Worm (Caenorhabditis elegans) whole organism, late embryonic: Measurements from ENCODE around the gene T20G5.13.
A peak's percentile ranks its signal among the peaks of the same experiment; 100 is the strongest.

ENCODE experiments used
- F13H6.1 ChIP-seq: sonication (generic microtip); optimal IDR thresholded peaks from 2 replicates; lab custom pipeline; 2016; ENCODE audit warnings: missing genetic modification characterization, missing compliant biosample characterization
- K02D7.2 ChIP-seq: sonication (generic microtip); optimal IDR thresholded peaks from 2 replicates; lab custom pipeline; 2017; ENCODE audit warnings: mild to moderate bottlenecking, missing genetic modification characterization, missing compliant biosample characterization
- K09A11.1 ChIP-seq: sonication (generic microtip); optimal IDR thresholded peaks from 2 replicates; lab custom pipeline; 2017; ENCODE audit warnings: antibody characterized with exemption, mild to moderate bottlenecking, missing genetic modification characterization, missing compliant biosample characterization; ENCODE audit not compliant: insufficient read depth
- T23F11.4 ChIP-seq: fragments of 200-800 bp; sonication (Bioruptor generic); optimal IDR thresholded peaks from 2 replicates; lab custom pipeline; 2018; ENCODE audit warnings: mild to moderate bottlenecking, missing genetic modification characterization, missing compliant biosample characterization
- ama-1 ChIP-seq: fragments of 150-350 bp; optimal IDR thresholded peaks from 2 replicates; lab custom pipeline; 2014
- ceh-2 ChIP-seq: sonication (generic microtip); optimal IDR thresholded peaks from 2 replicates; lab custom pipeline; 2016; ENCODE audit warnings: missing genotype, missing genetic modification characterization, missing compliant biosample characterization
- ceh-22 ChIP-seq: sonication (generic microtip); optimal IDR thresholded peaks from 2 replicates; lab custom pipeline; 2017; ENCODE audit warnings: missing biosample characterization, missing genetic modification characterization
- ceh-24 ChIP-seq: sonication (generic microtip); optimal IDR thresholded peaks from 2 replicates; lab custom pipeline; 2016; ENCODE audit warnings: mild to moderate bottlenecking, missing genetic modification characterization, missing compliant biosample characterization
- ceh-31 ChIP-seq: sonication (generic microtip); optimal IDR thresholded peaks from 2 replicates; lab custom pipeline; 2016; ENCODE audit warnings: missing genetic modification characterization, missing compliant biosample characterization
- ceh-45 ChIP-seq: fragments of 200-800 bp; sonication (Bioruptor generic); IDR thresholded peaks from 2 replicates; pipeline ENCODE4 v1.3.6; 2022; ENCODE audit warnings: missing genetic modification reagents, missing genetic modification characterization, missing compliant biosample characterization
- ceh-48 ChIP-seq: sonication (generic microtip); optimal IDR thresholded peaks from 2 replicates; lab custom pipeline; 2016; ENCODE audit warnings: missing genetic modification characterization, inconsistent platforms, missing compliant biosample characterization
- ceh-9 ChIP-seq: sonication (generic microtip); optimal IDR thresholded peaks from 2 replicates; lab custom pipeline; 2016; ENCODE audit warnings: mild to moderate bottlenecking, missing genetic modification characterization, inconsistent platforms, missing compliant biosample characterization
- dmd-4 ChIP-seq: sonication (generic microtip); optimal IDR thresholded peaks from 2 replicates; lab custom pipeline; 2016; ENCODE audit warnings: borderline replicate concordance, missing genetic modification characterization, missing compliant biosample characterization
- dve-1 ChIP-seq: sonication (generic microtip); optimal IDR thresholded peaks from 2 replicates; lab custom pipeline; 2017; ENCODE audit warnings: antibody characterized with exemption, mild to moderate bottlenecking, missing genetic modification characterization, missing compliant biosample characterization
- elt-2 ChIP-seq: sonication (generic microtip); optimal IDR thresholded peaks from 2 replicates; lab custom pipeline; 2016; ENCODE audit warnings: missing genetic modification reagents, missing genetic modification characterization, missing compliant biosample characterization
- elt-4 ChIP-seq: sonication (generic microtip); optimal IDR thresholded peaks from 2 replicates; lab custom pipeline; 2016; ENCODE audit warnings: missing genetic modification characterization, missing compliant biosample characterization
- ets-4 ChIP-seq: sonication (generic microtip); optimal IDR thresholded peaks from 2 replicates; lab custom pipeline; 2016; ENCODE audit warnings: missing genetic modification characterization, missing compliant biosample characterization
- eyg-1 ChIP-seq: sonication (generic microtip); optimal IDR thresholded peaks from 2 replicates; lab custom pipeline; 2016; ENCODE audit warnings: missing genotype, missing genetic modification characterization, missing compliant biosample characterization
- lin-11 ChIP-seq: fragments of 200-800 bp; sonication (Bioruptor generic); optimal IDR thresholded peaks from 2 replicates; lab custom pipeline; 2018; ENCODE audit warnings: mild to moderate bottlenecking, missing genetic modification characterization, missing compliant biosample characterization
- madf-2 ChIP-seq: sonication (generic microtip); optimal IDR thresholded peaks from 2 replicates; lab custom pipeline; 2017; ENCODE audit warnings: missing genetic modification characterization, missing compliant biosample characterization
- nfya-1 ChIP-seq: sonication (generic microtip); optimal IDR thresholded peaks from 2 replicates; lab custom pipeline; 2017; ENCODE audit warnings: missing genetic modification characterization, mild to moderate bottlenecking, missing compliant biosample characterization, antibody characterized with exemption, moderate library complexity
- nhr-11 ChIP-seq: fragments of 150-350 bp; optimal IDR thresholded peaks from 2 replicates; lab custom pipeline; 2014; ENCODE audit warnings: missing biosample characterization, missing genetic modification characterization
- npax-4 ChIP-seq: sonication (generic microtip); optimal IDR thresholded peaks from 2 replicates; lab custom pipeline; 2016; ENCODE audit warnings: missing genetic modification characterization, missing compliant biosample characterization
- pha-2 ChIP-seq: sonication (generic microtip); optimal IDR thresholded peaks from 2 replicates; lab custom pipeline; 2017; ENCODE audit warnings: mild to moderate bottlenecking, missing genetic modification characterization, missing compliant biosample characterization
- pha-4 ChIP-seq: fragments of 150-350 bp; optimal IDR thresholded peaks from 2 replicates; lab custom pipeline; 2018; ENCODE audit warnings: missing biosample characterization, missing genetic modification reagents, missing genetic modification characterization
- pqm-1 ChIP-seq: sonication (generic microtip); optimal IDR thresholded peaks from 2 replicates; lab custom pipeline; 2016; ENCODE audit warnings: missing genetic modification characterization, missing compliant biosample characterization
- ref-2 ChIP-seq: sonication (generic microtip); optimal IDR thresholded peaks from 2 replicates; lab custom pipeline; 2016; ENCODE audit warnings: missing genetic modification characterization, missing compliant biosample characterization
- rnt-1 ChIP-seq: sonication (generic microtip); optimal IDR thresholded peaks from 2 replicates; lab custom pipeline; 2016; ENCODE audit warnings: missing genetic modification characterization, missing compliant biosample characterization
- sdc-2 ChIP-seq: sonication (generic microtip); optimal IDR thresholded peaks from 2 replicates; lab custom pipeline; 2016; ENCODE audit warnings: missing genotype, missing genetic modification characterization, missing compliant biosample characterization
- syd-9 ChIP-seq: sonication (generic microtip); optimal IDR thresholded peaks from 2 replicates; lab custom pipeline; 2016; ENCODE audit warnings: mild to moderate bottlenecking, missing genetic modification characterization, moderate library complexity, missing compliant biosample characterization
- tbx-2 ChIP-seq: sonication (generic microtip); optimal IDR thresholded peaks from 2 replicates; lab custom pipeline; 2016; ENCODE audit warnings: missing genetic modification characterization, missing compliant biosample characterization
- unc-3 ChIP-seq, 2 experiments: fragments of 200-800 bp in 1 of 2; sonication (Bioruptor generic) in 1 of 2; sonication (generic microtip) in 1 of 2; conservative IDR thresholded peaks in 1 of 2; optimal IDR thresholded peaks in 1 of 2; 2 replicates each; pipeline versions ENCODE4 v1.3.6 to Lab custom; 2016 to 2022; ENCODE audit warnings: missing compliant biosample characterization in 2 of 2, missing genetic modification characterization in 2 of 2, missing genetic modification reagents in 1 of 2
- unc-42 ChIP-seq: sonication (generic microtip); optimal IDR thresholded peaks from 2 replicates; lab custom pipeline; 2016; ENCODE audit warnings: missing genotype, missing genetic modification characterization, missing compliant biosample characterization
- unc-86 ChIP-seq: sonication (generic microtip); optimal IDR thresholded peaks from 2 replicates; lab custom pipeline; 2016; ENCODE audit warnings: missing genetic modification characterization, missing compliant biosample characterization
- ztf-16 ChIP-seq: sonication (generic microtip); optimal IDR thresholded peaks from 2 replicates; lab custom pipeline; 2017; ENCODE audit warnings: missing genetic modification characterization, missing compliant biosample characterization

T20G5.13 gene

DNA sequence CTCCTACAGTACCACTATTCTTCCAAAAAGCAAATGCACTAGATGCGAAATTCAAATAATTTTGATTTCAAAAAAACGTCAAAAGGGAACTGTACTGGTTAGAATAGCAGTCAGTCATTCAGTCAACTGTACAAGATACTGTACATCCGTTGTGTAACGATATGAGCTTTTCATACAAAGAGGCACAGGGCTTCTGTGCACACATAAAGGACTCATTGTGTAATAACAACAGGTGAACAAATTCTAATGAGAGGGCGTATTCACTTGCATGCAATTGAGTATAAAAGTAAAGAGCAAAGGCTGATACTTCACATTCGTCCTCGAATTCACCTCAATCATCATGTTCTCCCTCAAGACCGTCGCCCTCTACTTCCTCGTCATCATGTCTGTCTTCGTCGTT, 3.7 kb downstream of the T20G5.13 start, which contains the start of gene dod-6:
Gene dod-6 (plus strand): TSS at position 301 of the 400 bp plus-strand sequence.
- TF ChIP-seq npax-4 (tag; lab: Kevin White, UChicago): no peak
- no peak for TF ChIP-seq madf-2 (tag; lab: Kevin White, UChicago)
- TF ChIP-seq lin-11: no peak

DNA sequence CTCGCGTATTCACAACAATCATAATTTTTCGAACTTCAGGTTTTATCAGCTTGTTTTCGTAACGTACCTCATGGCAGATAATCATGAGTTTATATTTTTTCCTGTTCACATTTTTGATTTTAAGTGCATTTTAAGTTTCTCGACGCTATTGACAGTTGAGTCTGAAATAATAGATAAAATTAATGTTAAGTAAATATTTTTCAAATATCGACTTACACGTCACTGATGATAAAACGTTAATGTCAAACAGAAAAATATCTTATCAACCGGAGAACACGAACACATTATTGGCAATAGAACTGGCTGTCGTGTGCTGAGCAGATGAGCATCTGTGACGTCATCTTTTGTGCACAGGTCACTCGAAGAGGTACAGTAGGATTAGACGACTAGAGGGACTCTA, 4.3 kb downstream of the T20G5.13 start:
- TF ChIP-seq elt-2 (tag; lab: Kevin White, UChicago) (peak; percentile 82), ceh-31 (tag; lab: Kevin White, UChicago) (no peak), lin-11 (no peak)

DNA sequence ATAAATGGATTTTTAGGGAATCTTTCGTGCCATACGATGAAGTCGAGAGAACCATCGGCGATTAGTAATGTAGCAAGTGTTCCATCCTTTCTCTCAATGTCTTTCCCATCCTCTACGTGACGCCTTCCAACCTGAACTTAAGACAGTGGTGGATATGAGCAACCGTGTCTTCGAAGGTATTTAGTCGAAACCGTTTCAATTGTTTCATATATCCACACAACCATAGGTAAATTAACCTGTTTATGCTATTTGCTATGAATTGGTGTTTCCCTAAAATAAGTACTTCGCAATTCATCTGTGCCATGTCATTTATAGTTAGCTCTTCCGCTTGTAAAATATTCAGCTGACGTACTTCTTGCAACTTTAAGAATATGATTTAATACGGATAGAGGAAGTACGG, 5.2 kb downstream of the T20G5.13 start:
- TF ChIP-seq ets-4 (tag; lab: Kevin White, UChicago) (no peak), rnt-1 (tag; lab: Kevin White, UChicago) (no peak), K02D7.2 (tag; lab: Kevin White, UChicago) (no peak), elt-2 (tag; lab: Kevin White, UChicago) (no peak), nhr-11 (tag; lab: Kevin White, UChicago) (no peak), K09A11.1 (no peak), ceh-45 (GFP tag; lab: Robert Waterston, UW) (no peak), elt-4 (tag; lab: Kevin White, UChicago) (no peak), pqm-1 (tag; lab: Kevin White, UChicago) (no peak), nfya-1 (tag; lab: Kevin White, UChicago) (no peak), unc-42 (no peak), unc-86 (tag; lab: Kevin White, UChicago) (no peak)
- TF ChIP-seq, all 69 proteins: peak for 0

DNA sequence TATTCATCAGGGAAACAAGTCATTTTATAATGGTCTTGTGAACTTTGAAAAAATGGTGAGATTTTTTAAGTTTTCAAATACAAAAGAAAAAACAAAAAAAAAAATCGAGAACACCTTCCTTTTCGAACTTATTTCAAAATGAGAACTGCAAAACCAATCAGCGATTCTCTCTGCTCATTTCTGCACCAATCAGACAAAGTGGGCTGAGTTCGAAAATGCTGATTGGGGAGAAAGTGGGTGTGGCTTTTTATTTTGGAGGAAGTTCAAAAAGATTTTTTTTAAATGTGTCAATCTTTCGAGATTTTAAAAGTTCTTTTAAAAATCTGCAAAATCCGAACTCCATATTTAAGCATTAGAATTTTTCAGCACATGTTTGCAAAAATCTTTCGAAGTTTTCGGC, 6.6 kb downstream of the T20G5.13 start:
- TF ChIP-seq nfya-1 (tag; lab: Kevin White, UChicago) (peak; percentile 48), syd-9 (tag; lab: Kevin White, UChicago) (no peak), ref-2 (tag; lab: Kevin White, UChicago) (no peak), F13H6.1 (tag; lab: Kevin White, UChicago) (no peak), ceh-24 (tag; lab: Kevin White, UChicago) (no peak), ama-1 (no peak), eyg-1 (tag; lab: Kevin White, UChicago) (no peak)

DNA sequence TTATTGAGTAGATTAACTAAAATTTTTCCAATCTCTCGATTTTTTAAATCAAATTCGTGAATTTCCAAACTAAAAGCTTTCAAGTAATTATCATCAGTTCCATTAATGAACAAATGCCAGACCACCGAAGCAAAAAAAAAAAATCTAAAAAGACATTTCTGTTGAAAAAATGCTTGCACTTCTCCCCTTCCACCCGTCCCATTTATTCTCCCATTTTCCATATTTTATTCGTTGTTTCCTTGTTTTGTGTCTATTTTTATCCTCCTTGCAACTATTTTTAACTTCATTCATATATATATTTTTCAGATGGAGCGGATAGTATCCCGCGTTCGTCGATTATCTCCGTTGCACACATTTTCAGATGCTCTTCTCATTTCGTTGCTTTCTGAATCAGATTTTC, 12.2 kb downstream of the T20G5.13 start, which contains the start of gene epac-1:
Gene epac-1 (plus strand): TSS at position 301 of the 400 bp plus-strand sequence.
- no peak for TF ChIP-seq rnt-1 (tag; lab: Kevin White, UChicago)
- TF ChIP-seq T23F11.4 (GFP tag; lab: Kevin White, UChicago): no peak
- no peak for TF ChIP-seq tbx-2 (tag; lab: Kevin White, UChicago)
- TF ChIP-seq sdc-2 (tag; lab: Kevin White, UChicago): no peak
- TF ChIP-seq ets-4 (tag; lab: Kevin White, UChicago): no peak
- TF ChIP-seq ceh-22 (tag; lab: Kevin White, UChicago): no peak
- TF ChIP-seq F13H6.1 (tag; lab: Kevin White, UChicago): no peak
- no peak for TF ChIP-seq unc-3 (GFP tag; conservative IDR thresholded peaks at IDR 0.05; lab: Robert Waterston, UW)
- TF ChIP-seq unc-3 (tag; optimal IDR thresholded peaks at IDR 0.05; lab: Kevin White, UChicago): no peak
- TF ChIP-seq syd-9 (tag; lab: Kevin White, UChicago): no peak
- TF ChIP-seq elt-4 (tag; lab: Kevin White, UChicago): no peak
- TF ChIP-seq dve-1: no peak
- no peak for TF ChIP-seq ceh-2
- no peak for TF ChIP-seq pha-2
- no peak for TF ChIP-seq ama-1
- TF ChIP-seq madf-2 (tag; lab: Kevin White, UChicago): no peak
- no peak for TF ChIP-seq ceh-48 (tag; lab: Kevin White, UChicago)
- no peak for TF ChIP-seq pha-4 (tag; lab: Kevin White, UChicago)
- TF ChIP-seq dmd-4 (tag; lab: Kevin White, UChicago): no peak
- no peak for TF ChIP-seq ztf-16 (tag; lab: Kevin White, UChicago)
- TF ChIP-seq ceh-9: no peak
